Worm (Caenorhabditis elegans) whole organism, young adult: ENCODE results near the gene srbc-51.
"Not testable (repeated sequence)": the region's sequence is repeated elsewhere in the genome, so short reads cannot be mapped to it uniquely, and the experiment has no call there.

Source experiments
- F23B12.7 ChIP-seq: sonication (generic microtip); optimal IDR thresholded peaks from 2 replicates; lab custom pipeline; 2017; ENCODE audit warnings: missing genetic modification characterization, mild to moderate bottlenecking, missing compliant biosample characterization, antibody characterized with exemption, moderate library complexity; ENCODE audit not compliant: insufficient read depth
- F33H1.4 ChIP-seq: fragments of 200-800 bp; sonication (Bioruptor generic); IDR thresholded peaks from 2 replicates; pipeline ENCODE4 v1.3.6; 2022; ENCODE audit warnings: missing genetic modification reagents, missing genetic modification characterization, missing compliant biosample characterization
- F39B2.1 ChIP-seq: fragments of 200-800 bp; sonication (Bioruptor generic); IDR thresholded peaks from 2 replicates; pipeline ENCODE4 v1.3.6; 2022; ENCODE audit warnings: missing genetic modification reagents, missing genetic modification characterization, missing compliant biosample characterization
- T07F8.4 ChIP-seq: sonication (generic microtip); optimal IDR thresholded peaks from 2 replicates; lab custom pipeline; 2016; ENCODE audit warnings: mild to moderate bottlenecking, missing genetic modification characterization, moderate library complexity, missing compliant biosample characterization
- Y56A3A.18 ChIP-seq: fragments of 200-800 bp; sonication (Bioruptor generic); IDR thresholded peaks from 2 replicates; pipeline ENCODE4 v1.3.6; 2022; ENCODE audit warnings: missing genetic modification reagents, missing genetic modification characterization, missing compliant biosample characterization
- attf-3 ChIP-seq: fragments of 200-800 bp; sonication (Bioruptor generic); conservative IDR thresholded peaks from 2 replicates; pipeline ENCODE4 v1.3.6; 2022; ENCODE audit warnings: missing genetic modification reagents, missing genetic modification characterization, missing compliant biosample characterization
- attf-5 ChIP-seq: fragments of 200-800 bp; sonication (Bioruptor generic); optimal IDR thresholded peaks from 2 replicates; lab custom pipeline; 2018; ENCODE audit warnings: mild to moderate bottlenecking, missing genetic modification characterization, missing compliant biosample characterization
- ceh-58 ChIP-seq: fragments of 200-800 bp; sonication (Bioruptor generic); IDR thresholded peaks from 2 replicates; pipeline ENCODE4 v1.3.6; 2022; ENCODE audit warnings: missing genetic modification characterization, missing compliant biosample characterization
- ceh-79 ChIP-seq: sonication (generic microtip); optimal IDR thresholded peaks from 2 replicates; lab custom pipeline; 2017; ENCODE audit warnings: mild to moderate bottlenecking, missing genetic modification characterization, missing compliant biosample characterization
- efl-1 ChIP-seq: fragments of 150-350 bp; optimal IDR thresholded peaks from 2 replicates; lab custom pipeline; 2014; ENCODE audit warnings: missing biosample characterization, missing genetic modification reagents, missing genetic modification characterization
- egrh-3 ChIP-seq: fragments of 200-800 bp; sonication (Bioruptor generic); IDR thresholded peaks from 2 replicates; pipeline ENCODE4 v1.3.6; 2022; ENCODE audit warnings: missing genetic modification reagents, missing genetic modification characterization, missing compliant biosample characterization
- gei-17 ChIP-seq: fragments of 200-800 bp; sonication (Bioruptor generic); optimal IDR thresholded peaks from 2 replicates; lab custom pipeline; 2018; ENCODE audit warnings: mild to moderate bottlenecking, missing genetic modification characterization, missing compliant biosample characterization
- hmg-20 ChIP-seq: fragments of 200-800 bp; sonication (Bioruptor generic); IDR thresholded peaks from 2 replicates; pipeline ENCODE4 v1.3.6; 2022; ENCODE audit warnings: missing genetic modification reagents, missing genetic modification characterization, missing compliant biosample characterization
- lin-26 ChIP-seq: fragments of 200-800 bp; sonication (Bioruptor generic); IDR thresholded peaks from 2 replicates; pipeline ENCODE4 v1.3.6; 2022; ENCODE audit warnings: missing genetic modification reagents, missing genetic modification characterization, missing compliant biosample characterization
- lin-35 ChIP-seq, 3 experiments: fragments of 150-350 bp in 2 of 3; sonication (generic microtip) in 1 of 3; optimal IDR thresholded peaks; 2 replicates each; lab custom pipeline; 2014 to 2018; ENCODE audit warnings: missing biosample characterization in 3 of 3, missing genetic modification characterization in 3 of 3, missing genetic modification reagents in 3 of 3
- lsy-27 ChIP-seq: sonication (generic microtip); optimal IDR thresholded peaks from 2 replicates; lab custom pipeline; 2017; ENCODE audit warnings: missing genetic modification characterization, mild to moderate bottlenecking, missing compliant biosample characterization, antibody characterized with exemption, missing genotype, borderline replicate concordance; ENCODE audit not compliant: insufficient read depth
- madf-10 ChIP-seq: sonication (generic microtip); optimal IDR thresholded peaks from 2 replicates; lab custom pipeline; 2016; ENCODE audit warnings: mild to moderate bottlenecking, missing genetic modification characterization, missing compliant biosample characterization
- madf-6 ChIP-seq: fragments of 200-800 bp; sonication (Bioruptor generic); IDR thresholded peaks from 2 replicates; pipeline ENCODE4 v1.3.6; 2022; ENCODE audit warnings: missing genetic modification reagents, missing genetic modification characterization, missing compliant biosample characterization
- mxl-1 ChIP-seq: sonication (generic microtip); optimal IDR thresholded peaks from 2 replicates; lab custom pipeline; 2016; ENCODE audit warnings: missing genetic modification characterization, missing compliant biosample characterization
- nfya-1 ChIP-seq: sonication (generic microtip); optimal IDR thresholded peaks from 2 replicates; lab custom pipeline; 2017; ENCODE audit warnings: antibody characterized with exemption, missing compliant biosample characterization, missing genetic modification characterization, borderline replicate concordance; ENCODE audit not compliant: insufficient read depth
- nfya-2 ChIP-seq: fragments of 200-800 bp; sonication (Bioruptor generic); IDR thresholded peaks from 2 replicates; pipeline ENCODE4 v1.3.6; 2022; ENCODE audit warnings: missing genetic modification reagents, missing genetic modification characterization, missing compliant biosample characterization
- nfyb-1 ChIP-seq: fragments of 200-800 bp; sonication (Bioruptor generic); IDR thresholded peaks from 2 replicates; pipeline ENCODE4 v1.3.6; 2022; ENCODE audit warnings: missing genetic modification reagents, missing genetic modification characterization, missing compliant biosample characterization
- nhr-90 ChIP-seq: sonication (generic microtip); optimal IDR thresholded peaks from 2 replicates; lab custom pipeline; 2016; ENCODE audit warnings: missing genotype, mild to moderate bottlenecking, missing genetic modification characterization, missing compliant biosample characterization
- pbrm-1 ChIP-seq: fragments of 200-800 bp; sonication (Bioruptor generic); IDR thresholded peaks from 2 replicates; pipeline ENCODE4 v1.3.6; 2022; ENCODE audit warnings: missing genetic modification reagents, missing genetic modification characterization, missing compliant biosample characterization
- rcor-1 ChIP-seq: fragments of 200-800 bp; sonication (Bioruptor generic); IDR thresholded peaks from 2 replicates; pipeline ENCODE4 v1.3.6; 2022; ENCODE audit warnings: missing genetic modification reagents, missing genetic modification characterization, missing compliant biosample characterization
- rec-8 ChIP-seq, 2 experiments: sonication (generic microtip); optimal IDR thresholded peaks; 2 replicates each; lab custom pipeline; 2016; ENCODE audit warnings: mild to moderate bottlenecking in 2 of 2, missing genetic modification characterization in 2 of 2, missing genetic modification reagents in 2 of 2, missing genotype in 2 of 2, missing biosample characterization in 1 of 2, missing compliant biosample characterization in 1 of 2, moderate library complexity in 1 of 2
- sea-2 ChIP-seq: fragments of 200-800 bp; sonication (Bioruptor generic); IDR thresholded peaks from 2 replicates; pipeline ENCODE4 v1.3.6; 2022; ENCODE audit warnings: missing genetic modification characterization, missing compliant biosample characterization
- snpc-1.3 ChIP-seq: sonication (generic microtip); optimal IDR thresholded peaks from 2 replicates; lab custom pipeline; 2017; ENCODE audit warnings: missing genetic modification characterization, mild to moderate bottlenecking, missing compliant biosample characterization, antibody characterized with exemption, moderate library complexity, missing genotype, missing genetic modification reagents; ENCODE audit not compliant: insufficient read depth
- tlf-1 ChIP-seq: fragments of 200-800 bp; sonication (Bioruptor generic); optimal IDR thresholded peaks from 2 replicates; lab custom pipeline; 2018; ENCODE audit warnings: mild to moderate bottlenecking, missing genetic modification characterization, missing compliant biosample characterization
- unc-130 ChIP-seq: sonication (generic microtip); optimal IDR thresholded peaks from 2 replicates; lab custom pipeline; 2016; ENCODE audit warnings: missing genetic modification reagents, missing genetic modification characterization, missing compliant biosample characterization
- unc-62 ChIP-seq: fragments of 150-350 bp; optimal IDR thresholded peaks from 2 replicates; lab custom pipeline; 2014; ENCODE audit warnings: missing biosample characterization, missing genetic modification reagents, missing genetic modification characterization
- xnd-1 ChIP-seq: sonication (generic microtip); optimal IDR thresholded peaks from 2 replicates; lab custom pipeline; 2016; ENCODE audit warnings: missing genotype, missing genetic modification reagents, missing genetic modification characterization, missing compliant biosample characterization
- zim-3 ChIP-seq: sonication (generic microtip); optimal IDR thresholded peaks from 2 replicates; lab custom pipeline; 2017; ENCODE audit warnings: mild to moderate bottlenecking, missing genetic modification characterization, moderate library complexity, missing compliant biosample characterization
- ztf-22 ChIP-seq: fragments of 200-800 bp; sonication (Bioruptor generic); optimal IDR thresholded peaks from 2 replicates; lab custom pipeline; 2018; ENCODE audit warnings: mild to moderate bottlenecking, missing genetic modification characterization, moderate library complexity, missing compliant biosample characterization
- ztf-25 ChIP-seq: fragments of 200-800 bp; sonication (Bioruptor generic); IDR thresholded peaks from 2 replicates; pipeline ENCODE4 v1.3.6; 2022; ENCODE audit warnings: missing genetic modification reagents, missing genetic modification characterization, missing compliant biosample characterization
- ztf-26 ChIP-seq: sonication (generic microtip); optimal IDR thresholded peaks from 2 replicates; lab custom pipeline; 2017; ENCODE audit warnings: missing genetic modification characterization, missing compliant biosample characterization
- ztf-6 ChIP-seq: fragments of 200-800 bp; sonication (Bioruptor generic); IDR thresholded peaks from 2 replicates; pipeline ENCODE4 v1.3.6; 2022; ENCODE audit warnings: missing genetic modification reagents, missing genetic modification characterization, missing compliant biosample characterization

The srbc-51 gene

ce11 chrV:15798108-15798507 is 28.1 kb upstream of the srbc-51 start, which contains the start of gene T26E4.10:
TSS of gene T26E4.10 (minus strand) at chrV:15798208.
- TF ChIP-seq hmg-20 (no peak), rcor-1 (GFP tag; lab: Robert Waterston, UW) (no peak), lin-26 (GFP tag; lab: Robert Waterston, UW) (no peak), ceh-79 (no peak), lsy-27 (tag; lab: Kevin White, UChicago) (no peak), xnd-1 (tag; lab: Kevin White, UChicago) (no peak), ztf-26 (tag; lab: Kevin White, UChicago) (no peak), Y56A3A.18 (GFP tag; lab: Robert Waterston, UW) (no peak), madf-6 (GFP tag; lab: Robert Waterston, UW) (no peak), ztf-6 (GFP tag; lab: Robert Waterston, UW) (no peak), ztf-25 (no peak), mxl-1 (tag; lab: Kevin White, UChicago) (no peak), egrh-3 (GFP tag; lab: Robert Waterston, UW) (no peak), efl-1 (no peak)

- TF ChIP-seq nfya-1 (tag; lab: Kevin White, UChicago); madf-10; attf-3 (GFP tag; lab: Robert Waterston, UW): not testable (repeated sequence)
Observed at ce11 chrV:15802623-15803022, 23.6 kb upstream of the srbc-51 start, which contains the start of gene T26E4.9. TSS of gene T26E4.9 (minus strand) at chrV:15802723.

ce11 chrV:15803079-15803478 is 23.1 kb upstream of the srbc-51 start, which contains the start of gene srd-27:
TSS of gene srd-27 (plus strand) at chrV:15803379.
- not testable (repeated sequence) for TF ChIP-seq nhr-90 (tag; lab: Kevin White, UChicago); rec-8 (tag; optimal IDR thresholded peaks at IDR 0.05; lab: Kevin White, UChicago); sea-2 (GFP tag; lab: Robert Waterston, UW)

- not testable (repeated sequence) for TF ChIP-seq nfyb-1; ztf-22 (GFP tag; lab: Kevin White, UChicago); unc-130 (GFP tag; lab: Kevin White, UChicago)
Observed at ce11 chrV:15803748-15804147, 22.5 kb upstream of the srbc-51 start, which contains the start of gene T26E4.18. TSS of gene T26E4.18 (minus strand) at chrV:15803848.

ce11 chrV:15807420-15807819 is 18.8 kb upstream of the srbc-51 start, which contains the start of gene srsx-38:
TSS of gene srsx-38 (minus strand) at chrV:15807520.
- not testable (repeated sequence) for TF ChIP-seq F23B12.7 (tag; lab: Kevin White, UChicago); ztf-26 (tag; lab: Kevin White, UChicago); gei-17 (GFP tag; lab: Kevin White, UChicago)

- no peak for TF ChIP-seq F33H1.4 (GFP tag; lab: Robert Waterston, UW)
- no peak for TF ChIP-seq snpc-1.3 (tag; lab: Kevin White, UChicago)
- no peak for TF ChIP-seq ceh-58
- no peak for TF ChIP-seq F39B2.1 (GFP tag; lab: Robert Waterston, UW)
- TF ChIP-seq unc-62 (GFP tag; lab: Kevin White, UChicago) = no peak
- no peak for TF ChIP-seq nfya-2
- no peak for TF ChIP-seq pbrm-1
- TF ChIP-seq lin-35 (GFP tag; optimal IDR thresholded peaks at IDR 0.05; lab: Kevin White, UChicago) = no peak
- TF ChIP-seq tlf-1 (GFP tag; lab: Kevin White, UChicago) = no peak
- no peak for TF ChIP-seq zim-3 (tag; lab: Kevin White, UChicago)
- TF ChIP-seq attf-5 = no peak
- no peak for TF ChIP-seq T07F8.4 (tag; lab: Kevin White, UChicago)
Observed at ce11 chrV:15809543-15809942, 16.7 kb upstream of the srbc-51 start, which contains the start of gene srsx-36. TSS of gene srsx-36 (minus strand) at chrV:15809643.
